Worm (Caenorhabditis elegans): ENCODE data around the gene hlh-4.

ce11 chrIII:9731313-9731912 is 7.4 kb downstream of the hlh-4 start:
- TF ChIP-seq him-1 (tag; optimal IDR thresholded peaks at IDR 0.05): no peak
- no peak for TF ChIP-seq dao-5 (tag; optimal IDR thresholded peaks at IDR 0.05)
- no peak for TF ChIP-seq W03F9.2 (tag; optimal IDR thresholded peaks at IDR 0.05)
